Fruit fly (Drosophila melanogaster): ENCODE data around the gene zld.

The zld gene

DNA sequence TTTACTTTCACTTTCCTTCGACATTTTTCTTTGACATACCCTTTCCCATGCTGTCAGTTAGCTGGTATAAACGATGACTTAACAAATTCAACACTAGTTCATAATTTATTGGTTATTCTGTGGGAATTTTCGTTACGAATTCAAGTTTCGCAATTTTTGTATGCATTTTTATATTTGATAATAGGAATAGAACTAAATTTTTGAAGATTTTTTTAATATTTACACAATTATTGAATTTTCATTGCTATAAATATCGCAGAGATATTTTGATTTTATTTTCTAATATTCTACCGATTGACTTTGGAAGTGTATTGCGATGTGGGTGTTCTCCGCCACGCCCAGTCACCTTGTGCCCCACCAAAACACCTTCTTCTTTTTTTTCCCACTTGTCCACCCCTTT is 22.8 kb upstream of the zld start:
- TF ChIP-seq Met (GFP tag; optimal IDR thresholded peaks at IDR 0.05) (no peak), fd59A (GFP tag; optimal IDR thresholded peaks at IDR 0.05) (no peak), CG11902 (GFP tag; optimal IDR thresholded peaks at IDR 0.05) (no peak), ss (GFP tag; optimal IDR thresholded peaks at IDR 0.05) (no peak), CG32006 (GFP tag; optimal IDR thresholded peaks at IDR 0.05) (no peak), Hr4 (GFP tag; optimal IDR thresholded peaks at IDR 0.05) (no peak), CG3919 (GFP tag; optimal IDR thresholded peaks at IDR 0.05) (no peak)

DNA sequence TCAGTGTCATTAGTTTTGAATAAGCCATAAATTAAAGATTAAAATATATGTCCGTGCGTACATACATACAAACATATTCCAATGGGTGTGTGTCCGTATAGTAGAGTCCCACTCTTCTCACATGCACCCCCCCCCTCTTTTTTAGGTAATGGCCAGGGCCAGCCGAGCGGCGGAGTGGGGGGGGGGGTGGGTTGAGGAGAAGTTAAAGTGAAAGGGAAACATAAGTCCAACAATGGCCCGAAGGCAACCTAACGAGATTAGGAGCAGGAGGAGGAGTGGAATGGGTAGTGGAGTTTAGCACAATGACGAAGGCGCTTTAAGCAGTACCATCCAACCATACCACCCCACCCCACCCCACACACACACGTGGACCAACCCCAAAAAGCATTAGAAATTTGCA is 12.5 kb upstream of the zld start:
- TF ChIP-seq CG8319 (GFP tag; optimal IDR thresholded peaks at IDR 0.05) = no peak
- TF ChIP-seq Eip78C (GFP tag) = no peak
- TF ChIP-seq Ets21C (GFP tag; optimal IDR thresholded peaks at IDR 0.05) = no peak
- TF ChIP-seq CG15336 (GFP tag; IDR thresholded peaks at IDR 0.05) = no peak
- no peak for TF ChIP-seq CG8119 (GFP tag; IDR thresholded peaks at IDR 0.05)
- TF ChIP-seq CG6163 (GFP tag; IDR thresholded peaks at IDR 0.05) = no peak
- TF ChIP-seq lz (GFP tag; optimal IDR thresholded peaks at IDR 0.05) = no peak
- TF ChIP-seq CG32006 (GFP tag; optimal IDR thresholded peaks at IDR 0.05) = no peak
- no peak for TF ChIP-seq CG10669 (GFP tag; optimal IDR thresholded peaks at IDR 0.05)
- TF ChIP-seq Eip93F (GFP tag; optimal IDR thresholded peaks at IDR 0.05) = no peak
- TF ChIP-seq CG8632 (GFP tag; optimal IDR thresholded peaks at IDR 0.05) = no peak

DNA sequence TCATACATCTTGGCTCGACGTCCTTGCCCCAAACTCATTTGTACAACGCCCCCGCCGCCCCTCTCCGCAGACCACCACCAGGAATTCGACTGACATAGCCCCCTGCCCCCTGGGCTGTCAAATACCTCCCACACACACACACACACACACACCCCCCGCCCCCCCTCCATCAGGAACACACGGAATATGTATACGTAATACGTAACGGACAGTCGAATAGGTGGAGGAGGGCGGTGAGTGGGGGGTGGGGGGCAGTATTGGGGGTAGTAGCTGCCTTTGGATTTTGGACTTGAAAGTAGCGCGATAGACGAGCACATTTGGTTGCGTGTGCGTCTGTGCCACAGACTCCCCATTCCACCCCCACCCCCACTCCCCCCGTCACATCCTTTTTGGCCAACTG is 9.2 kb upstream of the zld start:
- TF ChIP-seq Eip78C (GFP tag) (no peak), Gug (GFP tag; IDR thresholded peaks at IDR 0.05) (no peak), fkh (GFP tag; optimal IDR thresholded peaks at IDR 0.05) (no peak), CG8632 (GFP tag; optimal IDR thresholded peaks at IDR 0.05) (no peak), vri (GFP tag; optimal IDR thresholded peaks at IDR 0.05) (no peak), Sox15 (GFP tag; optimal IDR thresholded peaks at IDR 0.05) (no peak), topi (GFP tag; optimal IDR thresholded peaks at IDR 0.05) (no peak), CG6808 (GFP tag; optimal IDR thresholded peaks at IDR 0.05) (no peak), Hr4 (GFP tag; optimal IDR thresholded peaks at IDR 0.05) (no peak), CG15336 (GFP tag; IDR thresholded peaks at IDR 0.05) (no peak), CG11902 (GFP tag; optimal IDR thresholded peaks at IDR 0.05) (no peak), Hr38 (GFP tag; optimal IDR thresholded peaks at IDR 0.05) (no peak), Eip75B (GFP tag; optimal IDR thresholded peaks at IDR 0.05) (no peak), spab (GFP tag; optimal IDR thresholded peaks at IDR 0.05) (no peak), Lpt (GFP tag; optimal IDR thresholded peaks at IDR 0.05) (no peak), CG4318 (GFP tag; optimal IDR thresholded peaks at IDR 0.05) (no peak), Sox14 (GFP tag; optimal IDR thresholded peaks at IDR 0.05) (no peak), CG6792 (GFP tag; optimal IDR thresholded peaks at IDR 0.05) (no peak), CG8119 (GFP tag; IDR thresholded peaks at IDR 0.05) (no peak), Met (GFP tag; optimal IDR thresholded peaks at IDR 0.05) (no peak)

DNA sequence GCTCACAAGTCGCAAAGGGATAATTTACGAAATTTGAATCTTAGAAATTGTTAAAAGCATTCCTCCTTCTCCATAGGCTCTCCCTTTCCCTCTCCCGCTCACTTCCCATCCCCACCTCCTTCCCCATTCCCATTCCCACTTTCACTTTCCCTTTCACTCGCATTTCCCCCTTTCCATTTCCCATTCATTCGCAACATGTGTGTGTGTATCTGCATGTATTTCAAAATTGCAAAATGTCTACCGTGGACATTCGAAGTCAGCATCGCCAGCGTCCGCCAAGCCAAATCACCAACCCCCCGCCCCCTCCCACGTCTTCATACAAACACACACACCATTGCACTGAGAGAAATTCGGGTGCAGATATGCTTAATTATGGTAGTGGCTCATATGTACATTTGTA is 8.5 kb upstream of the zld start:
- TF ChIP-seq CG10631 (GFP tag; optimal IDR thresholded peaks at IDR 0.05) = no peak
- no peak for TF ChIP-seq Gug (GFP tag; IDR thresholded peaks at IDR 0.05)
- TF ChIP-seq CG6163 (GFP tag; IDR thresholded peaks at IDR 0.05) = no peak
- TF ChIP-seq Sox14 (GFP tag; optimal IDR thresholded peaks at IDR 0.05) = no peak
- no peak for TF ChIP-seq OdsH (GFP tag; optimal IDR thresholded peaks at IDR 0.05)
- no peak for TF ChIP-seq fd85E (GFP tag; optimal IDR thresholded peaks at IDR 0.05)
- no peak for TF ChIP-seq CG34406 (GFP tag; optimal IDR thresholded peaks at IDR 0.05)
- no peak for TF ChIP-seq Ets21C (GFP tag; optimal IDR thresholded peaks at IDR 0.05)
- TF ChIP-seq CG9139 (GFP tag; optimal IDR thresholded peaks at IDR 0.05) = no peak
- no peak for TF ChIP-seq CG4318 (GFP tag; optimal IDR thresholded peaks at IDR 0.05)
- no peak for TF ChIP-seq ss (GFP tag; optimal IDR thresholded peaks at IDR 0.05)

DNA sequence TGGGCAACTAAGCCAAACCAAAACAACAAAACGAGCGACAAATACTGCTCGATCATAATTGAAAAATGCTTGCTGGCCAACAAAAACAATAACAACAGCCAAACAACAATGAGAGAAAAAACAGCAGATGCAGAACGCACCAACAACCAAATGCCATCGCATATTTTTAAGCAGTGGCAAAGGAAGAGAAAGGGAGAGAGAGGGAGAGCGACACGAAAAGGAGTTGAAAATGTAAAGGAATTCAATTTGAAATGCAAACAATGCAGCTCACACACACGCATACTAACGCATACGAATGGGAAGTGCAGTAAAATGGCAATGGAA is 5.2 kb upstream of the zld start:
- TF ChIP-seq spab (GFP tag; optimal IDR thresholded peaks at IDR 0.05) (no peak), fkh (GFP tag; optimal IDR thresholded peaks at IDR 0.05) (no peak), CG34406 (GFP tag; optimal IDR thresholded peaks at IDR 0.05) (no peak), Hr4 (GFP tag; optimal IDR thresholded peaks at IDR 0.05) (no peak), Met (GFP tag; optimal IDR thresholded peaks at IDR 0.05) (no peak), CG10631 (GFP tag; optimal IDR thresholded peaks at IDR 0.05) (no peak), Eip75B (GFP tag; optimal IDR thresholded peaks at IDR 0.05) (no peak), CG1621 (tag; optimal IDR thresholded peaks at IDR 0.05) (no peak), CG3919 (GFP tag; optimal IDR thresholded peaks at IDR 0.05) (no peak), vri (GFP tag; optimal IDR thresholded peaks at IDR 0.05) (no peak), cyc (GFP tag; optimal IDR thresholded peaks at IDR 0.05) (no peak), Gug (GFP tag; IDR thresholded peaks at IDR 0.05) (no peak), dac (GFP tag; optimal IDR thresholded peaks at IDR 0.05) (no peak)
